Worm (Caenorhabditis elegans) whole organism, L3 larva: ENCODE results near the gene hst-3.2.

Source experiments
- R02D3.7 ChIP-seq: fragments of 150-350 bp; optimal IDR thresholded peaks from 2 replicates; lab custom pipeline; 2014; ENCODE audit warnings: missing biosample characterization, missing genetic modification characterization
- ZK546.5 ChIP-seq: sonication (generic microtip); optimal IDR thresholded peaks from 2 replicates; lab custom pipeline; 2017; ENCODE audit warnings: missing biosample characterization, missing genetic modification characterization
- aly-2 ChIP-seq: fragments of 150-350 bp; optimal IDR thresholded peaks from 2 replicates; lab custom pipeline; 2014; ENCODE audit warnings: missing biosample characterization, missing genetic modification characterization
- ama-1 ChIP-seq: fragments of 150-350 bp; optimal IDR thresholded peaks from 2 replicates; lab custom pipeline; 2018
- ceh-16 ChIP-seq: sonication (generic microtip); optimal IDR thresholded peaks from 2 replicates; lab custom pipeline; 2017; ENCODE audit warnings: missing biosample characterization, missing genetic modification characterization
- ceh-9 ChIP-seq: sonication (generic microtip); optimal IDR thresholded peaks from 2 replicates; lab custom pipeline; 2018; ENCODE audit warnings: missing biosample characterization, missing genetic modification characterization
- egl-27 ChIP-seq: sonication (generic microtip); optimal IDR thresholded peaks from 4 replicates; lab custom pipeline; 2017; ENCODE audit warnings: missing biosample characterization, missing genetic modification reagents, missing genetic modification characterization
- egl-5 ChIP-seq: fragments of 150-350 bp; optimal IDR thresholded peaks from 2 replicates; lab custom pipeline; 2017; ENCODE audit warnings: missing biosample characterization, missing genetic modification reagents, missing genetic modification characterization, inconsistent platforms
- elt-1 ChIP-seq: fragments of 150-350 bp; optimal IDR thresholded peaks from 2 replicates; lab custom pipeline; 2014; ENCODE audit warnings: missing biosample characterization, missing genetic modification characterization
- elt-2 ChIP-seq: sonication (generic microtip); optimal IDR thresholded peaks from 2 replicates; lab custom pipeline; 2016; ENCODE audit warnings: missing genetic modification reagents, mild to moderate bottlenecking, missing genetic modification characterization, missing compliant biosample characterization
- eor-1 ChIP-seq, 2 experiments: fragments of 150-350 bp; optimal IDR thresholded peaks; 2 replicates each; lab custom pipeline; 2014 to 2018; ENCODE audit warnings: missing biosample characterization in 2 of 2, missing genetic modification characterization in 2 of 2
- fkh-10 ChIP-seq: sonication (generic microtip); optimal IDR thresholded peaks from 2 replicates; lab custom pipeline; 2017; ENCODE audit warnings: missing biosample characterization, missing genetic modification reagents, missing genetic modification characterization
- fkh-2 ChIP-seq: fragments of 150-350 bp; optimal IDR thresholded peaks from 2 replicates; lab custom pipeline; 2014; ENCODE audit warnings: missing biosample characterization, missing genetic modification reagents, missing genetic modification characterization
- fos-1 ChIP-seq: fragments of 150-350 bp; optimal IDR thresholded peaks from 2 replicates; lab custom pipeline; 2014; ENCODE audit warnings: missing biosample characterization, missing genetic modification characterization
- hmg-11 ChIP-seq: sonication (generic microtip); optimal IDR thresholded peaks from 2 replicates; lab custom pipeline; 2016; ENCODE audit warnings: missing genetic modification characterization, missing compliant biosample characterization
- jun-1 ChIP-seq: fragments of 150-350 bp; optimal IDR thresholded peaks from 2 replicates; lab custom pipeline; 2014; ENCODE audit warnings: missing biosample characterization, missing genetic modification reagents, missing genetic modification characterization
- lin-15B ChIP-seq: fragments of 150-350 bp; optimal IDR thresholded peaks from 2 replicates; lab custom pipeline; 2014; ENCODE audit warnings: missing biosample characterization, missing genetic modification characterization
- lin-39 ChIP-seq: fragments of 150-350 bp; optimal IDR thresholded peaks from 2 replicates; lab custom pipeline; 2018; ENCODE audit warnings: missing biosample characterization, missing genetic modification reagents, missing genetic modification characterization
- lsy-12 ChIP-seq: sonication (generic microtip); optimal IDR thresholded peaks from 2 replicates; lab custom pipeline; 2016; ENCODE audit warnings: mild to moderate bottlenecking, missing genetic modification characterization, missing compliant biosample characterization
- mml-1 ChIP-seq: fragments of 150-350 bp; sonication (generic microtip); optimal IDR thresholded peaks from 3 replicates; lab custom pipeline; 2014; ENCODE audit warnings: missing biosample characterization, missing genetic modification characterization
- nhr-11 ChIP-seq: fragments of 150-350 bp; optimal IDR thresholded peaks from 2 replicates; lab custom pipeline; 2014; ENCODE audit warnings: missing biosample characterization, missing genetic modification characterization
- nhr-12 ChIP-seq: fragments of 150-350 bp; optimal IDR thresholded peaks from 2 replicates; lab custom pipeline; 2014; ENCODE audit warnings: missing biosample characterization, missing genetic modification characterization
- nhr-237 ChIP-seq: fragments of 150-350 bp; optimal IDR thresholded peaks from 2 replicates; lab custom pipeline; 2014; ENCODE audit warnings: missing biosample characterization, missing genetic modification characterization
- nhr-25 ChIP-seq: sonication (generic microtip); optimal IDR thresholded peaks from 2 replicates; lab custom pipeline; 2017; ENCODE audit warnings: missing biosample characterization, missing genetic modification characterization
- nhr-28 ChIP-seq: fragments of 150-350 bp; optimal IDR thresholded peaks from 2 replicates; lab custom pipeline; 2014; ENCODE audit warnings: missing biosample characterization, missing genetic modification characterization
- pha-4 ChIP-seq: fragments of 150-350 bp; optimal IDR thresholded peaks from 2 replicates; lab custom pipeline; 2014; ENCODE audit warnings: missing biosample characterization, missing genetic modification reagents, missing genetic modification characterization
- pqm-1 ChIP-seq: fragments of 150-350 bp; optimal IDR thresholded peaks from 2 replicates; lab custom pipeline; 2017; ENCODE audit warnings: missing biosample characterization, missing genetic modification characterization, inconsistent platforms
- sea-2 ChIP-seq: fragments of 150-350 bp; sonication (generic microtip); optimal IDR thresholded peaks from 4 replicates; lab custom pipeline; 2014; ENCODE audit warnings: missing biosample characterization, missing genetic modification reagents, missing genetic modification characterization
- snpc-4 ChIP-seq: fragments of 150-350 bp; optimal IDR thresholded peaks from 2 replicates; lab custom pipeline; 2014; ENCODE audit warnings: missing biosample characterization, missing genetic modification characterization
- tbx-2 ChIP-seq: sonication (generic microtip); optimal IDR thresholded peaks from 2 replicates; lab custom pipeline; 2016; ENCODE audit warnings: mild to moderate bottlenecking, missing genetic modification characterization, missing compliant biosample characterization
- unc-39 ChIP-seq: sonication (generic microtip); optimal IDR thresholded peaks from 4 replicates; lab custom pipeline; 2017; ENCODE audit warnings: missing biosample characterization, missing genetic modification characterization
- ztf-4 ChIP-seq: fragments of 150-350 bp; optimal IDR thresholded peaks from 2 replicates; lab custom pipeline; 2014; ENCODE audit warnings: missing biosample characterization, missing genetic modification characterization

The hst-3.2 gene

DNA sequence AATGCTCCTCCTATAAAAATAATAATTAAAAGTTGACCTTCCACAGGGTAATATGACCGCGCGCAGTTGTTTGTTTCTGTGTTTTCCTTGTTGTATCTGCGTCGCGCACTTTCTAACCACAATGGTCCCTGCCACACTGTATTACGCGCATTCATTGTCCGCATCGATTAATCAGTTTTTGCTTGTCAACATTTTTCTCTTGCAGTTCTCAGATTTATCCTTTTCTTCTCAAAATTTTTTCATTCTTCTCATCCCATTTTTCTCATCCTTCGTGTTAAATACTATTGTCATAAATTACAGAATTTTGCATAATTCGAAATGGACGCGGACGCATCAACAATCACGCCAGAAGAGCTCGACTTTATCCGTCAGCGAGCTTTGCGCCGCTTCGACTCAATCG lies 16.8 kb upstream of the hst-3.2 start, which contains the start of gene pfk-1.1:
pfk-1.1 (plus strand) TSS at position 301 of the 400 bp plus-strand sequence.
- TF ChIP-seq nhr-11 (no peak), ama-1 (no peak), snpc-4 (tag; lab: Kevin White, UChicago) (no peak), sea-2 (GFP tag; lab: Kevin White, UChicago) (no peak), fos-1 (no peak), hmg-11 (tag; lab: Kevin White, UChicago) (no peak), ZK546.5 (tag; lab: Kevin White, UChicago) (no peak), nhr-25 (tag; lab: Kevin White, UChicago) (no peak), eor-1 (tag; optimal IDR thresholded peaks at IDR 0.05; lab: Kevin White, UChicago) (no peak), egl-27 (no peak), fkh-10 (GFP tag; lab: Kevin White, UChicago) (no peak), nhr-28 (tag; lab: Kevin White, UChicago) (no peak), unc-39 (tag; lab: Kevin White, UChicago) (no peak), elt-1 (no peak)

DNA sequence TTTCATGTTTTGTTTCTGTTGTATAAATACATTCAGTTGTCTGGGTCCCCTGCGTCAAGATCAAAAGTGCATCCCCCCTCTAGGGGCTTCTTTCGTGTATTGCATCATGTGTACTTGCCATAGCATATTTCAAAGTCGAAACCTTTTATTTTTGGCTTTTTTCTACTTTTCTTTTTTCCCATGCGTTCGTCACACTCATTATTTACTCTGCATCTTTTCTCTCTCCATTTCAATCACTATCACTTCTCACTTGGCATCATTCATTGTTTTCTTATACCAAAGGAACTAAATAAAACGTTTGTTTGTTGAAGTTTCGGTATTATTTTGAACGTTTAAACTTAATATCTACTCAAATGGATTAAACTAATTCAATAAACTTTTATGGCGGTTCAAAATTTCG lies 15.7 kb upstream of the hst-3.2 start:
- TF ChIP-seq snpc-4 (tag; lab: Kevin White, UChicago) (peak; percentile 7), jun-1 (tag; lab: Kevin White, UChicago) (no peak), hmg-11 (tag; lab: Kevin White, UChicago) (peak; percentile 43), fos-1 (no peak), pha-4 (peak; percentile 86), elt-2 (tag; lab: Kevin White, UChicago) (peak; percentile 19)

DNA sequence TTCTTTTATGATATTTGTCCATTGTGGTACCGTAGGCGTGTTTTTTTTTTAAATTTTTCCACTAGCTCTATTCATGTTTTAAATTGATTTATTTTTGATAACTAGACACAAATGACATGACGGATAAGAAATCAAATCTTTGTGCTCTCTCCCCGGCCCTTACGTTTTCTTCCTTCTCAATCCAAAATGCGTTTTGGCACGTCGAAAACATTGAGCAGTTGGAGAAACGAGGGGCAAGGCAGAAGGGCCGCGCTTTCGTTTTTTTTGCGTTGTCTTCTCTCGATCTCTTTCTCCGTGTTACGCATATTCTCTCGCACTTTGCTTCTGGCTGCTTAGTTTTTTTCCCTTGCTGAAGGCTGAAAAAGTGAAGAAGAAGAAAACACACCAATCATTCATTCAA lies 15.3 kb upstream of the hst-3.2 start:
- TF ChIP-seq fkh-2 (tag; lab: Kevin White, UChicago): no peak
- no peak for TF ChIP-seq nhr-237 (tag; lab: Kevin White, UChicago)
- no peak for TF ChIP-seq lsy-12
- no peak for TF ChIP-seq R02D3.7 (tag; lab: Kevin White, UChicago)
- TF ChIP-seq unc-39 (tag; lab: Kevin White, UChicago): no peak
- no peak for TF ChIP-seq egl-5 (tag; lab: Kevin White, UChicago)
- TF ChIP-seq pha-4: no peak
- TF ChIP-seq fos-1: no peak
- peak; percentile 61 for TF ChIP-seq hmg-11 (tag; lab: Kevin White, UChicago)
- TF ChIP-seq nhr-12 (tag; lab: Kevin White, UChicago): no peak
- TF ChIP-seq ceh-9 (tag; lab: Kevin White, UChicago): no peak
- TF ChIP-seq fkh-10 (GFP tag; lab: Kevin White, UChicago): peak; percentile 53
- no peak for TF ChIP-seq ama-1
- no peak for TF ChIP-seq tbx-2 (tag; lab: Kevin White, UChicago)
- no peak for TF ChIP-seq jun-1 (tag; lab: Kevin White, UChicago)
- TF ChIP-seq lin-39 (tag; lab: Kevin White, UChicago): peak; percentile 37
- no peak for TF ChIP-seq egl-27
- no peak for TF ChIP-seq nhr-11
- TF ChIP-seq eor-1 (tag; optimal IDR thresholded peaks at IDR 0.05; lab: Kevin White, UChicago): no peak

DNA sequence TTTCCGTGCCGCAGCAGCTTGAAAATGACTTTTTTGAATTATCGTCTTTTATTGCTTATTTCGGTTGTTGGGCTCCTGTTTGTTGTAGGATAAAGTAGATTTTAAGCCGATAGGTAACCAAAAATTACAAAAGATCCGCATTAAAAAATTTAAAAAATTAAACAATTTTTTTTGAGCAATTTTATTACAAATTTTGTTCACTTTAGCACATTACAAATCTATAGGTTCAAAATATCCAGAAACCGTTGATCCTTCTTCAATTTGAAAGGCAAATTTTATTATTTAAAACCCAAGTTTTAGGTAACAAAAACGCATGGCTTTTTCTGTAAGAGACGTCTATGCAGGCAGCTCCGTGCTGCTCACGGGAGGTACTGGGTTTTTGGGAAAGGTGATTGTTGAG lies 9.3 kb upstream of the hst-3.2 start, which contains the start of gene fard-1:
fard-1 (plus strand) TSS at position 301 of the 400 bp plus-strand sequence.
- TF ChIP-seq egl-5 (tag; lab: Kevin White, UChicago): no peak
- no peak for TF ChIP-seq aly-2 (tag; lab: Kevin White, UChicago)
- TF ChIP-seq sea-2 (GFP tag; lab: Kevin White, UChicago): no peak
- no peak for TF ChIP-seq ztf-4
- no peak for TF ChIP-seq lin-15B (tag; lab: Kevin White, UChicago)
- no peak for TF ChIP-seq elt-1
- no peak for TF ChIP-seq nhr-25 (tag; lab: Kevin White, UChicago)
- TF ChIP-seq ceh-16 (tag; lab: Kevin White, UChicago): no peak
- no peak for TF ChIP-seq mml-1 (tag; lab: Kevin White, UChicago)
- TF ChIP-seq snpc-4 (tag; lab: Kevin White, UChicago): no peak
- TF ChIP-seq ZK546.5 (tag; lab: Kevin White, UChicago): no peak
- TF ChIP-seq, all 47 proteins: peak for 0

DNA sequence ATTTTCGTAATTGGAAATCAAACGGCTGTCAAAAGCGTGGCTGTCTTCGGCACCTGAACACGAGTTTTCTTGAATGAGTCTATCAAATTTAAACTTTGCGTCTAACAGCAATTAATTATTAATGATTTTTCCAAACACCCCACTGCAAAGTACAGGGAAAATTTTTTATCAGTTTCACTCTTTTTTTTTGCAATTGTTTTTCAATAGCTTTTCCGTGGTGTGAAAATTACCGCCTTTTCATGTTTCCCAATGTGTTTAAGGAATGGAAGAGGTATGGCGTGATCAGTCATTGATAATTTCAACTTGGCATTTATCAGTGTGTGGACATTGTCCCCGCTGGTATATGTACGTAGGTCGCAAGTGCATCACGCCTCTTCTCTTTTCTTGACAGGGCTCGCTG lies 8.1 kb upstream of the hst-3.2 start:
- TF ChIP-seq pqm-1 (tag; lab: Kevin White, UChicago): peak; percentile 75
- no peak for TF ChIP-seq nhr-25 (tag; lab: Kevin White, UChicago)
- TF ChIP-seq elt-2 (tag; lab: Kevin White, UChicago): peak; percentile 89
- TF ChIP-seq pha-4: peak; percentile 24
- no peak for TF ChIP-seq snpc-4 (tag; lab: Kevin White, UChicago)
- no peak for TF ChIP-seq nhr-237 (tag; lab: Kevin White, UChicago)
